Worm (Caenorhabditis elegans): ENCODE data around the gene D1054.10.

The D1054.10 gene

DNA sequence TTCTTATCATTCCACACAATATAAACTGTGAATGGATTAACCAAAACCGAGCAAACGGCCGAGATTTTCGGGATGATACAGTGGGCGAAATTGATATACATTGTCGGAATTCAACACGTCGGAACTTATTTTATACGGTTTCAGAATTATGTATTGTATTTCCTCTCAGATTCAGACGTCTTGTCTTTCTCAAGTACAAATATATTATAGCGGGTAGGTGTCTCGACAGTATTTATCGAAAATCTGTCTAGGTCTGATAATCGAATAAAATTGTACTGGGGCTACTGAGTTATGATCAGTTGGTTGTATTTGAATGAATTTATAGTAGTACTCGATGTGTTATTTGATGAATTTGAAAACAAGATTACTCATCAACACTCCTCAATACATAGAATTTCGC, 49.0 kb downstream of the D1054.10 start, which contains the start of gene srj-22:
Gene srj-22 (minus strand): TSS at position 101 of the 400 bp plus-strand sequence.
- TF ChIP-seq nhr-28 (tag; optimal IDR thresholded peaks at IDR 0.05) (no peak), sdz-12 (GFP tag; optimal IDR thresholded peaks at IDR 0.05) (no peak), aly-2 (tag; optimal IDR thresholded peaks at IDR 0.05) (no peak), hmg-1.1 (GFP tag; IDR thresholded peaks at IDR 0.05) (no peak), unc-62 (GFP tag; optimal IDR thresholded peaks at IDR 0.05 in 1 of 2) (no peak), unc-62 (tag; optimal IDR thresholded peaks at IDR 0.05) (no peak), spr-3 (GFP tag; optimal IDR thresholded peaks at IDR 0.05) (no peak), zfp-2 (tag; optimal IDR thresholded peaks at IDR 0.05) (no peak), unc-130 (GFP tag; optimal IDR thresholded peaks at IDR 0.05) (no peak), ceh-32 (tag; optimal IDR thresholded peaks at IDR 0.05; ENCODE audit: poor library complexity) (no peak), nhr-41 (GFP tag; IDR thresholded peaks at IDR 0.05) (no peak), set-16 (GFP tag; IDR thresholded peaks at IDR 0.05) (no peak), tag-97 (GFP tag; IDR thresholded peaks at IDR 0.05) (no peak), lsy-2 (tag; optimal IDR thresholded peaks at IDR 0.05) (no peak), ZK337.2 (GFP tag; IDR thresholded peaks at IDR 0.05) (no peak), lin-15B (tag; optimal IDR thresholded peaks at IDR 0.05) (no peak), nhr-11 (tag; optimal IDR thresholded peaks at IDR 0.05) (no peak), snpc-4 (tag; optimal IDR thresholded peaks at IDR 0.05) (no peak), duxl-1 (tag; optimal IDR thresholded peaks at IDR 0.05; ENCODE audit: poor library complexity) (no peak)

Measured in whole organism, L4 larva.